Worm (Caenorhabditis elegans): Measurements from ENCODE around the gene txt-6.

DNA sequence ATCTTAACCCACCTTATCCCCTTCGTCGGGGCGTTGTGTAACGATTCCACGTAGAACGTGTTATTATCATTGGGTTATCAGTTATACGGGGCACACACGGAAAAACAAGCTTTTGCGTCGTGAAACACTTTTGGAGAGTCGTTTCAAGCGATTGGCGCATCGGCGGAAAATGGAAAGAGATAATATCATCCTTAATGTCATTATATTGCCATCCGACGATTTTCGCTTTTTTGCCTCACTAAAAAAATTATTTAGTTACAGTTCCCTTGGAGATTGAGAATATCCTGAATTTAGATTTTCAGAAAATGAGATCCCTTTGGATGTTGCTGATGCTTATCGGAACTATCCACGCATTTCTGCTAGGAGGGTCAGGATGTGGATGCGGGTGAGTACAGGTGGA is 41.8 kb upstream of the txt-6 start, which contains the start of gene F41F3.8:
- no peak for TF ChIP-seq ama-1 (optimal IDR thresholded peaks at IDR 0.05)
- TF ChIP-seq flt-1 (GFP tag; IDR thresholded peaks at IDR 0.05) = no peak
- no peak for TF ChIP-seq ceh-36 (tag; optimal IDR thresholded peaks at IDR 0.05)
- no peak for TF ChIP-seq tbx-11 (GFP tag; IDR thresholded peaks at IDR 0.05)
- TF ChIP-seq tra-4 (tag; optimal IDR thresholded peaks at IDR 0.05) = no peak
- no peak for TF ChIP-seq B0310.2 (tag; optimal IDR thresholded peaks at IDR 0.05)
- TF ChIP-seq hmg-4 (GFP tag; optimal IDR thresholded peaks at IDR 0.05) = no peak
- no peak for TF ChIP-seq F13C5.2 (tag; optimal IDR thresholded peaks at IDR 0.05)
- no peak for TF ChIP-seq ceh-13 (GFP tag; optimal IDR thresholded peaks at IDR 0.05)
- TF ChIP-seq scrt-1 (GFP tag; IDR thresholded peaks at IDR 0.05) = no peak
- no peak for TF ChIP-seq hmbx-1 (tag; optimal IDR thresholded peaks at IDR 0.05)
- no peak for TF ChIP-seq pes-1 (GFP tag; IDR thresholded peaks at IDR 0.05)
- TF ChIP-seq ets-7 (tag; optimal IDR thresholded peaks at IDR 0.05) = no peak

All from whole organism, early embryonic.